Fruit fly (Drosophila melanogaster) whole organism: ENCODE results near the gene mRpL35.

Experiments used
- Dll ChIP-seq: fragments of >200 bp; optimal IDR thresholded peaks from 2 replicates; lab custom pipeline; 2017
- psq ChIP-seq: fragments of >200 bp; optimal IDR thresholded peaks from 2 replicates; lab custom pipeline; 2017

DNA sequence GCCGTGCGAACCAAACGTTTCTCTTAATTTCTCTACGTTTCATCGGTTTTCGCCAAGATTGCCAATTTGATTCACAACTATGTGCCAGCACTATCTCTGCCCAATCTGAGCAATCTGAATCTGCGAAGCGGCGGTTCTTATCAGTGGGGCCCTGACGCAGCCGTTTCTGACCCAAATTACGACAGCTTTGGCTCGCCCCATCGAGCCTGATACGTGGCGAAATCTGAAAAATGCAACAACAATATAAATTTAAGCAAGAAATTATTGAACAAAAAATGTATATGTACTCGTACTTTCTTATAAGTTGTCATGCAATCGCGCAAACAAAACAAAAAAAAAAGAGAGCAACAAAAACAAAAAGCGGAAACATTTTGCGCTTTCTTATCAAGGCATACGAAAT lies 46.4 kb upstream of the mRpL35 start:
- TF ChIP-seq psq (no peak), Dll (lab: Kevin White, UChicago) (no peak)
